Worm (Caenorhabditis elegans) whole organism, L3 larva: ENCODE measurements around the gene fbxb-79.

ENCODE experiments used
- ama-1 ChIP-seq: fragments of 150-350 bp; optimal IDR thresholded peaks from 2 replicates; lab custom pipeline; 2018
- ceh-16 ChIP-seq: sonication (generic microtip); optimal IDR thresholded peaks from 2 replicates; lab custom pipeline; 2017; ENCODE audit warnings: missing biosample characterization, missing genetic modification characterization
- lin-39 ChIP-seq: fragments of 150-350 bp; optimal IDR thresholded peaks from 2 replicates; lab custom pipeline; 2018; ENCODE audit warnings: missing biosample characterization, missing genetic modification reagents, missing genetic modification characterization
- pqm-1 ChIP-seq: fragments of 150-350 bp; optimal IDR thresholded peaks from 2 replicates; lab custom pipeline; 2017; ENCODE audit warnings: missing biosample characterization, missing genetic modification characterization, inconsistent platforms
- ztf-11 ChIP-seq: fragments of 150-350 bp; optimal IDR thresholded peaks from 2 replicates; lab custom pipeline; 2014; ENCODE audit warnings: missing biosample characterization, missing genetic modification characterization

- no peak for TF ChIP-seq ama-1 (lab: Kevin White, UChicago)
- no peak for TF ChIP-seq pqm-1 (tag; lab: Kevin White, UChicago)
- no peak for TF ChIP-seq ztf-11 (tag; lab: Kevin White, UChicago)
- no peak for TF ChIP-seq lin-39 (tag; lab: Kevin White, UChicago)
- TF ChIP-seq ceh-16 (tag; lab: Kevin White, UChicago): no peak
These were observed 46.2 kb downstream of the fbxb-79 start, which contains the start of gene F01G4.4 for ce11 chrIV:11143228-11143444.
